Fruit fly (Drosophila melanogaster) whole organism, embryonic: Measurements from ENCODE around the gene Pi3K21B.
A peak's percentile ranks its signal among the peaks of the same experiment; 100 is the strongest.

Experiments used
- C15 ChIP-seq: fragments of 200-800 bp; sonication (Bioruptor generic); IDR thresholded peaks from 3 replicates; pipeline ENCODE4 v1.3.6; 2022; ENCODE audit warnings: missing biosample characterization, missing genetic modification characterization
- CG10462 ChIP-seq: fragments of 200-800 bp; sonication (Bioruptor generic); optimal IDR thresholded peaks from 2 replicates; lab custom pipeline; 2016; ENCODE audit warnings: missing biosample characterization, missing genetic modification characterization
- CG10979 ChIP-seq: fragments of 200-800 bp; sonication (Bioruptor generic); optimal IDR thresholded peaks from 2 replicates; lab custom pipeline; 2018; ENCODE audit warnings: missing biosample characterization, mild to moderate bottlenecking, missing genetic modification characterization, moderate library complexity
- CG12236 ChIP-seq: fragments of 200-800 bp; sonication (Bioruptor generic); optimal IDR thresholded peaks from 2 replicates; lab custom pipeline; 2016; ENCODE audit warnings: missing biosample characterization, missing genetic modification characterization
- CG12744 ChIP-seq: fragments of 200-800 bp; sonication (Bioruptor generic); optimal IDR thresholded peaks from 2 replicates; lab custom pipeline; 2016; ENCODE audit warnings: missing biosample characterization, missing genetic modification characterization
- CG15601 ChIP-seq: fragments of 200-800 bp; sonication (Bioruptor generic); optimal IDR thresholded peaks from 3 replicates; lab custom pipeline; 2019; ENCODE audit warnings: missing biosample characterization, mild to moderate bottlenecking, missing genetic modification characterization, moderate library complexity
- CG18599 ChIP-seq: fragments of 200-800 bp; sonication (Bioruptor generic); optimal IDR thresholded peaks from 3 replicates; lab custom pipeline; 2017; ENCODE audit warnings: missing biosample characterization, missing genetic modification characterization, mild to moderate bottlenecking, moderate library complexity, missing genetic modification reagents
- CG18764 ChIP-seq: fragments of 200-800 bp; sonication (Bioruptor generic); optimal IDR thresholded peaks from 3 replicates; lab custom pipeline; 2016; ENCODE audit warnings: missing biosample characterization, missing genetic modification characterization
- CG2678 ChIP-seq: fragments of 200-800 bp; sonication (Bioruptor generic); optimal IDR thresholded peaks from 3 replicates; lab custom pipeline; 2019; ENCODE audit warnings: missing biosample characterization, mild to moderate bottlenecking, missing genetic modification characterization, moderate library complexity
- CG2712 ChIP-seq: fragments of 200-800 bp; optimal IDR thresholded peaks from 3 replicates; lab custom pipeline; 2019; ENCODE audit warnings: missing biosample characterization, mild to moderate bottlenecking, missing genetic modification characterization, moderate library complexity
- CG2875 ChIP-seq: fragments of 200-800 bp; sonication (Bioruptor generic); optimal IDR thresholded peaks from 2 replicates; lab custom pipeline; 2017; ENCODE audit warnings: missing biosample characterization, mild to moderate bottlenecking, missing genetic modification characterization, missing genetic modification reagents
- CG32532 ChIP-seq: fragments of 200-800 bp; sonication (Bioruptor generic); IDR thresholded peaks from 2 replicates; pipeline ENCODE4 v1.3.6; 2022; ENCODE audit warnings: missing biosample characterization, missing genetic modification characterization
- CG3995 ChIP-seq: fragments of 200-800 bp; sonication (Bioruptor generic); optimal IDR thresholded peaks from 3 replicates; lab custom pipeline; 2016; ENCODE audit warnings: missing biosample characterization, missing genetic modification characterization
- CG6254 ChIP-seq: fragments of 200-800 bp; sonication (Bioruptor generic); optimal IDR thresholded peaks from 3 replicates; lab custom pipeline; 2017; ENCODE audit warnings: mild to moderate bottlenecking, missing biosample characterization, missing genetic modification reagents, missing genetic modification characterization
- CG9609 ChIP-seq: fragments of 200-800 bp; sonication (Bioruptor generic); optimal IDR thresholded peaks from 3 replicates; lab custom pipeline; 2016; ENCODE audit warnings: missing biosample characterization, missing genetic modification characterization
- CG9932 ChIP-seq: fragments of 200-800 bp; sonication (Bioruptor generic); IDR thresholded peaks from 2 replicates; pipeline ENCODE4 v1.3.6; 2022; ENCODE audit warnings: missing biosample characterization, missing genetic modification characterization
- CoRest ChIP-seq: fragments of 200-800 bp; sonication (Bioruptor generic); optimal IDR thresholded peaks from 3 replicates; lab custom pipeline; 2018; ENCODE audit warnings: missing biosample characterization, mild to moderate bottlenecking, missing genetic modification characterization, moderate library complexity
- D19B ChIP-seq: fragments of 200-800 bp; sonication (Bioruptor generic); optimal IDR thresholded peaks from 2 replicates; lab custom pipeline; 2017; ENCODE audit warnings: missing biosample characterization, mild to moderate bottlenecking, missing genetic modification characterization
- Dfd ChIP-seq, 2 experiments: fragments of >200 bp; optimal IDR thresholded peaks; 2 replicates each; lab custom pipeline; 2017; ENCODE audit warnings: missing biosample characterization in 2 of 2, missing genetic modification characterization in 2 of 2
- Dip3 ChIP-seq: fragments of 200-800 bp; sonication (Bioruptor generic); optimal IDR thresholded peaks from 3 replicates; lab custom pipeline; 2016; ENCODE audit warnings: missing biosample characterization, missing genetic modification characterization
- Ets65A ChIP-seq: fragments of 200-800 bp; sonication (Bioruptor generic); peaks from one replicate; lab custom pipeline; 2016; ENCODE audit warnings: missing biosample characterization, missing genetic modification characterization
- HLHmδ ChIP-seq: fragments of 200-800 bp; sonication (Bioruptor generic); optimal IDR thresholded peaks from 2 replicates; lab custom pipeline; 2018; ENCODE audit warnings: missing biosample characterization, mild to moderate bottlenecking, missing genetic modification characterization, moderate library complexity
- MBD-R2 ChIP-seq: fragments of 200-800 bp; sonication (Bioruptor generic); IDR thresholded peaks from 2 replicates; pipeline ENCODE4 v1.3.6; 2022; ENCODE audit warnings: missing biosample characterization, missing genetic modification characterization
- Med ChIP-seq: fragments of 200-800 bp; sonication (Bioruptor generic); peaks from one replicate; lab custom pipeline; 2016; ENCODE audit warnings: missing biosample characterization, missing genetic modification characterization, mild to moderate bottlenecking, inconsistent platforms, moderate library complexity
- NC2α ChIP-seq: fragments of 200-800 bp; sonication (Bioruptor generic); optimal IDR thresholded peaks from 2 replicates; lab custom pipeline; 2016; ENCODE audit warnings: missing biosample characterization, missing genetic modification characterization
- PHDP ChIP-seq: fragments of 200-800 bp; sonication (Bioruptor generic); optimal IDR thresholded peaks from 3 replicates; lab custom pipeline; 2018; ENCODE audit warnings: missing biosample characterization, mild to moderate bottlenecking, missing genetic modification characterization, moderate library complexity
- Pdp1 ChIP-seq, 2 experiments: fragments of 200-800 bp; sonication (Bioruptor generic); optimal IDR thresholded peaks; 3 replicates each; lab custom pipeline; 2016; ENCODE audit warnings: missing biosample characterization in 2 of 2, missing genetic modification characterization in 2 of 2, mild to moderate bottlenecking in 1 of 2, moderate library complexity in 1 of 2
- Rfx ChIP-seq: fragments of 200-800 bp; sonication (Bioruptor generic); IDR thresholded peaks from 2 replicates; pipeline ENCODE4 v1.3.6; 2022; ENCODE audit warnings: missing biosample characterization, missing genetic modification characterization
- Rx ChIP-seq: fragments of 200-800 bp; sonication (Bioruptor generic); IDR thresholded peaks from 2 replicates; pipeline ENCODE4 v1.3.6; 2022; ENCODE audit warnings: missing biosample characterization, missing genetic modification characterization
- Tbp ChIP-seq: fragments of >200 bp; optimal IDR thresholded peaks from 2 replicates; lab custom pipeline; 2018; ENCODE audit warnings: missing biosample characterization, missing genetic modification characterization
- Xbp1 ChIP-seq: fragments of 200-800 bp; sonication (Bioruptor generic); optimal IDR thresholded peaks from 3 replicates; lab custom pipeline; 2016; ENCODE audit warnings: missing biosample characterization, mild to moderate bottlenecking, missing genetic modification characterization
- Xrp1 ChIP-seq: fragments of 200-800 bp; sonication (Bioruptor generic); IDR thresholded peaks from 2 replicates; pipeline ENCODE4 v1.3.6; 2022; ENCODE audit warnings: missing biosample characterization, missing genetic modification characterization
- ac ChIP-seq: fragments of 200-800 bp; sonication (Bioruptor generic); optimal IDR thresholded peaks from 3 replicates; lab custom pipeline; 2017; ENCODE audit warnings: missing biosample characterization, mild to moderate bottlenecking, missing genetic modification characterization
- cas ChIP-seq: fragments of 200-800 bp; sonication (Bioruptor generic); IDR thresholded peaks from 2 replicates; pipeline ENCODE4 v1.3.6; 2022; ENCODE audit warnings: missing biosample characterization, missing genetic modification characterization
- cg ChIP-seq: fragments of 200-800 bp; sonication (Bioruptor generic); optimal IDR thresholded peaks from 3 replicates; lab custom pipeline; 2019; ENCODE audit warnings: missing biosample characterization, mild to moderate bottlenecking, missing genetic modification characterization, moderate library complexity
- dmrt99B ChIP-seq: fragments of 200-800 bp; sonication (Bioruptor generic); optimal IDR thresholded peaks from 2 replicates; lab custom pipeline; 2018; ENCODE audit warnings: missing biosample characterization, mild to moderate bottlenecking, missing genetic modification characterization, moderate library complexity
- dpn ChIP-seq, 2 experiments: fragments of 200-800 bp; sonication (Bioruptor generic); optimal IDR thresholded peaks; 3 replicates each; lab custom pipeline; 2016; ENCODE audit warnings: missing biosample characterization in 2 of 2, missing genetic modification characterization in 2 of 2
- eyg ChIP-seq: fragments of 200-800 bp; sonication (Bioruptor generic); optimal IDR thresholded peaks from 3 replicates; lab custom pipeline; 2016; ENCODE audit warnings: missing biosample characterization, missing genetic modification characterization
- gem ChIP-seq: fragments of 200-800 bp; sonication (Bioruptor generic); optimal IDR thresholded peaks from 2 replicates; lab custom pipeline; 2019; ENCODE audit warnings: missing biosample characterization, mild to moderate bottlenecking, missing genetic modification characterization, moderate library complexity
- grau ChIP-seq: fragments of 200-800 bp; optimal IDR thresholded peaks from 3 replicates; lab custom pipeline; 2019; ENCODE audit warnings: missing biosample characterization, mild to moderate bottlenecking, missing genetic modification characterization, moderate library complexity
- gro ChIP-seq: fragments of 200-800 bp; sonication (Bioruptor generic); optimal IDR thresholded peaks from 2 replicates; lab custom pipeline; 2016; ENCODE audit warnings: missing biosample characterization, missing genetic modification characterization
- jing ChIP-seq: fragments of 200-800 bp; sonication (Bioruptor generic); optimal IDR thresholded peaks from 2 replicates; lab custom pipeline; 2018; ENCODE audit warnings: missing biosample characterization, mild to moderate bottlenecking, missing genetic modification characterization
- mam ChIP-seq: fragments of 200-800 bp; sonication (Bioruptor generic); optimal IDR thresholded peaks from 3 replicates; lab custom pipeline; 2016; ENCODE audit warnings: missing biosample characterization, missing genetic modification characterization
- row ChIP-seq: fragments of 200-800 bp; sonication (Bioruptor generic); IDR thresholded peaks from 3 replicates; pipeline ENCODE4 v1.3.6; 2022; ENCODE audit warnings: missing biosample characterization, missing genetic modification characterization
- scrt ChIP-seq: fragments of 200-800 bp; sonication (Bioruptor generic); optimal IDR thresholded peaks from 2 replicates; lab custom pipeline; 2018; ENCODE audit warnings: missing biosample characterization, mild to moderate bottlenecking, missing genetic modification characterization, moderate library complexity
- sd ChIP-seq: fragments of 200-800 bp; sonication (Bioruptor generic); optimal IDR thresholded peaks from 3 replicates; lab custom pipeline; 2018; ENCODE audit warnings: missing biosample characterization, mild to moderate bottlenecking, missing genetic modification characterization, moderate library complexity
- sens ChIP-seq: fragments of 200-800 bp; sonication (Bioruptor generic); peaks from one replicate; lab custom pipeline; 2016; ENCODE audit warnings: missing biosample characterization, missing genetic modification characterization
- tgo ChIP-seq: fragments of 200-800 bp; sonication (Bioruptor generic); IDR thresholded peaks from 3 replicates; pipeline ENCODE4 v1.3.6; 2022; ENCODE audit warnings: missing biosample characterization, missing genetic modification characterization
- tio ChIP-seq: fragments of 200-800 bp; sonication (Bioruptor generic); optimal IDR thresholded peaks from 2 replicates; lab custom pipeline; 2017; ENCODE audit warnings: missing biosample characterization, missing genetic modification characterization, inconsistent platforms
- tll ChIP-seq, 2 experiments: fragments of 200-800 bp in 1 of 2; fragments of >200 bp in 1 of 2; sonication (Bioruptor generic) in 1 of 2; optimal IDR thresholded peaks; 2 replicates each; lab custom pipeline; 2017 to 2019; ENCODE audit warnings: missing biosample characterization in 2 of 2, missing genetic modification characterization in 2 of 2, mild to moderate bottlenecking in 1 of 2, moderate library complexity in 1 of 2
- vvl ChIP-seq: fragments of 200-800 bp; sonication (Bioruptor generic); IDR thresholded peaks from 2 replicates; pipeline ENCODE4 v1.3.6; 2022; ENCODE audit warnings: missing biosample characterization, missing genetic modification characterization

Pi3K21B gene

DNA sequence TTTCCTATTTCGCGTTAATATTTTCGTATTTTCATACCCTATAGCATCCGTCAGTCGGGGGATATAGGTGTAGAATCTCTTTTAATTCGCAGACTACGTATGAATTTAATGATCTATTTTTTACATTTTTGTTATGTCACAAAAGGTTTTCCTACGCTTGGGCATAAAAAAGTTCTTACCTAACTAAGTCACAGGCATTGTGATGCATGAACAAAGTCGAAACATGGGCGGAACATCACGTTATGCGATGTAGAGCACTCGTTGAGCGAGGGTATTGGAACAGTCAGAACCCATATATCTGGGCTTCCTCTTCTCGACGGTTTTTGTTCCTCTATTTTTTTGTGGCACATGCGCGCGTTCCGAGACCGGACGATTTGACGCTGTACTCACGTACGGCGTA lies 11.5 kb downstream of the Pi3K21B start:
- TF ChIP-seq tll (GFP tag; optimal IDR thresholded peaks at IDR 0.05; lab: Kevin White, UChicago) (peak in 1 of 2 experiments; percentile 4), Ets65A (GFP tag; lab: Kevin White, UChicago) (peak; percentile 90), Rx (GFP tag; lab: Robert Waterston, UW) (no peak), D19B (GFP tag; lab: Kevin White, UChicago) (peak; percentile 89), CG10979 (tag; lab: Kevin White, UChicago) (no peak), scrt (no peak), CG18599 (peak; percentile 37), C15 (GFP tag; lab: Robert Waterston, UW) (no peak), vvl (peak; percentile 12; the same call in 1 of the 2 replicates), sens (GFP tag; lab: Kevin White, UChicago) (peak; percentile 62), CG15601 (tag; lab: Kevin White, UChicago) (no peak), HLHmδ (GFP tag; lab: Kevin White, UChicago) (no peak), tio (GFP tag; lab: Kevin White, UChicago) (peak; percentile 30), Rfx (GFP tag; lab: Robert Waterston, UW) (0 out of 2 replicates have a peak, but pooled peaks have one; percentile 47), dpn (GFP tag; optimal IDR thresholded peaks at IDR 0.05; lab: Kevin White, UChicago) (no peak), Xrp1 (GFP tag; lab: Robert Waterston, UW) (0 out of 2 replicates have a peak, but pooled peaks have one; percentile 28), row (GFP tag; lab: Robert Waterston, UW) (peak; percentile 77), CG6254 (GFP tag; lab: Kevin White, UChicago) (no peak), MBD-R2 (GFP tag; lab: Robert Waterston, UW) (0 out of 2 replicates have a peak, but pooled peaks have one; percentile 7), gro (GFP tag; lab: Kevin White, UChicago) (peak; percentile 13), CG12236 (GFP tag; lab: Kevin White, UChicago) (no peak), tgo (GFP tag; lab: Robert Waterston, UW) (no peak), CG2678 (peak; percentile 38), CG2712 (tag; lab: Kevin White, UChicago) (peak; percentile 14), dmrt99B (tag; lab: Kevin White, UChicago) (peak; percentile 18), cg (GFP tag; lab: Kevin White, UChicago) (no peak), Tbp (GFP tag; lab: Kevin White, UChicago) (no peak), ac (GFP tag; lab: Kevin White, UChicago) (no peak), jing (GFP tag; lab: Kevin White, UChicago) (no peak), Xbp1 (GFP tag; lab: Kevin White, UChicago) (peak; percentile 9), Pdp1 (GFP tag; optimal IDR thresholded peaks at IDR 0.05; lab: Kevin White, UChicago) (peak; percentile 1 to 22), Med (GFP tag; lab: Kevin White, UChicago) (peak; percentile 80), CG10462 (GFP tag; lab: Kevin White, UChicago) (no peak), PHDP (tag; lab: Kevin White, UChicago) (peak; percentile 30), CG9932 (peak; percentile 29; the same call in 1 of the 2 replicates), Dfd (GFP tag; optimal IDR thresholded peaks at IDR 0.05; lab: Kevin White, UChicago) (no peak), CG18764 (peak; percentile 9), grau (tag; lab: Kevin White, UChicago) (peak; percentile 23), CG3995 (GFP tag; lab: Kevin White, UChicago) (no peak), CG2875 (GFP tag; lab: Kevin White, UChicago) (no peak), CoRest (tag; lab: Kevin White, UChicago) (peak; percentile 7), CG9609 (GFP tag; lab: Kevin White, UChicago) (peak; percentile 8), mam (GFP tag; lab: Kevin White, UChicago) (peak; percentile 4), gem (tag; lab: Kevin White, UChicago) (peak; percentile 38), NC2α (GFP tag; lab: Kevin White, UChicago) (no peak), CG12744 (no peak), sd (tag; lab: Kevin White, UChicago) (no peak), Dip3 (GFP tag; lab: Kevin White, UChicago) (peak; percentile 16), cas (no peak), CG32532 (GFP tag; lab: Robert Waterston, UW) (0 out of 2 replicates have a peak, but pooled peaks have one; percentile 14), eyg (no peak)
